Worm (Caenorhabditis elegans) whole organism, late embryonic: Measurements from ENCODE around the gene rocf-1.
A peak's percentile ranks its signal among the peaks of the same experiment; 100 is the strongest.

Source experiments
- C38D4.7 ChIP-seq: fragments of 200-800 bp; sonication (Bioruptor generic); optimal IDR thresholded peaks from 2 replicates; lab custom pipeline; 2018; ENCODE audit warnings: mild to moderate bottlenecking, missing genetic modification characterization, moderate library complexity, missing compliant biosample characterization
- F13H6.1 ChIP-seq: sonication (generic microtip); optimal IDR thresholded peaks from 2 replicates; lab custom pipeline; 2016; ENCODE audit warnings: missing genetic modification characterization, missing compliant biosample characterization
- K02D7.2 ChIP-seq: sonication (generic microtip); optimal IDR thresholded peaks from 2 replicates; lab custom pipeline; 2017; ENCODE audit warnings: mild to moderate bottlenecking, missing genetic modification characterization, missing compliant biosample characterization
- T23F11.4 ChIP-seq: fragments of 200-800 bp; sonication (Bioruptor generic); optimal IDR thresholded peaks from 2 replicates; lab custom pipeline; 2018; ENCODE audit warnings: mild to moderate bottlenecking, missing genetic modification characterization, missing compliant biosample characterization
- Y22D7AL.16 ChIP-seq: sonication (generic microtip); optimal IDR thresholded peaks from 2 replicates; lab custom pipeline; 2016; ENCODE audit warnings: missing genetic modification characterization, missing compliant biosample characterization
- ceh-14 ChIP-seq: sonication (generic microtip); optimal IDR thresholded peaks from 2 replicates; lab custom pipeline; 2016; ENCODE audit warnings: missing genotype, missing genetic modification characterization, missing compliant biosample characterization
- ceh-18 ChIP-seq: sonication (generic microtip); optimal IDR thresholded peaks from 2 replicates; lab custom pipeline; 2016; ENCODE audit warnings: missing genetic modification characterization, missing compliant biosample characterization
- ceh-19 ChIP-seq: fragments of 200-800 bp; sonication (Bioruptor generic); optimal IDR thresholded peaks from 2 replicates; lab custom pipeline; 2018; ENCODE audit warnings: mild to moderate bottlenecking, missing genetic modification characterization, missing compliant biosample characterization
- ceh-22 ChIP-seq: sonication (generic microtip); optimal IDR thresholded peaks from 2 replicates; lab custom pipeline; 2017; ENCODE audit warnings: missing biosample characterization, missing genetic modification characterization
- ceh-31 ChIP-seq: sonication (generic microtip); optimal IDR thresholded peaks from 2 replicates; lab custom pipeline; 2016; ENCODE audit warnings: missing genetic modification characterization, missing compliant biosample characterization
- ceh-34 ChIP-seq: sonication (generic microtip); optimal IDR thresholded peaks from 2 replicates; lab custom pipeline; 2016; ENCODE audit warnings: mild to moderate bottlenecking, missing genetic modification characterization, missing compliant biosample characterization
- ceh-6 ChIP-seq: fragments of 200-800 bp; sonication (Bioruptor generic); optimal IDR thresholded peaks from 2 replicates; lab custom pipeline; 2018; ENCODE audit warnings: mild to moderate bottlenecking, missing genetic modification characterization, missing compliant biosample characterization
- ceh-9 ChIP-seq: sonication (generic microtip); optimal IDR thresholded peaks from 2 replicates; lab custom pipeline; 2016; ENCODE audit warnings: mild to moderate bottlenecking, missing genetic modification characterization, inconsistent platforms, missing compliant biosample characterization
- che-1 ChIP-seq: sonication (generic microtip); optimal IDR thresholded peaks from 2 replicates; lab custom pipeline; 2016; ENCODE audit warnings: mild to moderate bottlenecking, missing genetic modification characterization, missing compliant biosample characterization
- dmd-4 ChIP-seq: sonication (generic microtip); optimal IDR thresholded peaks from 2 replicates; lab custom pipeline; 2016; ENCODE audit warnings: borderline replicate concordance, missing genetic modification characterization, missing compliant biosample characterization
- elt-2 ChIP-seq: sonication (generic microtip); optimal IDR thresholded peaks from 2 replicates; lab custom pipeline; 2016; ENCODE audit warnings: missing genetic modification reagents, missing genetic modification characterization, missing compliant biosample characterization
- eyg-1 ChIP-seq: sonication (generic microtip); optimal IDR thresholded peaks from 2 replicates; lab custom pipeline; 2016; ENCODE audit warnings: missing genotype, missing genetic modification characterization, missing compliant biosample characterization
- fax-1 ChIP-seq: sonication (generic microtip); optimal IDR thresholded peaks from 2 replicates; lab custom pipeline; 2016; ENCODE audit warnings: missing genotype, missing genetic modification characterization, missing compliant biosample characterization
- fkh-6 ChIP-seq: sonication (generic microtip); optimal IDR thresholded peaks from 2 replicates; lab custom pipeline; 2016; ENCODE audit warnings: missing genetic modification characterization, missing compliant biosample characterization
- gmeb-2 ChIP-seq: sonication (generic microtip); optimal IDR thresholded peaks from 2 replicates; lab custom pipeline; 2016; ENCODE audit warnings: missing genetic modification characterization, inconsistent platforms, missing compliant biosample characterization
- hlh-30 ChIP-seq: sonication (generic microtip); optimal IDR thresholded peaks from 2 replicates; lab custom pipeline; 2017; ENCODE audit warnings: antibody characterized with exemption, missing genetic modification characterization, missing compliant biosample characterization; ENCODE audit not compliant: insufficient read depth
- hlh-8 ChIP-seq: sonication (generic microtip); optimal IDR thresholded peaks from 2 replicates; lab custom pipeline; 2016; ENCODE audit warnings: missing genotype, missing genetic modification characterization, missing compliant biosample characterization
- lin-11 ChIP-seq: fragments of 200-800 bp; sonication (Bioruptor generic); optimal IDR thresholded peaks from 2 replicates; lab custom pipeline; 2018; ENCODE audit warnings: mild to moderate bottlenecking, missing genetic modification characterization, missing compliant biosample characterization
- madf-2 ChIP-seq: sonication (generic microtip); optimal IDR thresholded peaks from 2 replicates; lab custom pipeline; 2017; ENCODE audit warnings: missing genetic modification characterization, missing compliant biosample characterization
- nfya-1 ChIP-seq: sonication (generic microtip); optimal IDR thresholded peaks from 2 replicates; lab custom pipeline; 2017; ENCODE audit warnings: missing genetic modification characterization, mild to moderate bottlenecking, missing compliant biosample characterization, antibody characterized with exemption, moderate library complexity
- nhr-11 ChIP-seq: fragments of 150-350 bp; optimal IDR thresholded peaks from 2 replicates; lab custom pipeline; 2014; ENCODE audit warnings: missing biosample characterization, missing genetic modification characterization
- nhr-232 ChIP-seq: sonication (generic microtip); optimal IDR thresholded peaks from 2 replicates; lab custom pipeline; 2016; ENCODE audit warnings: missing genetic modification characterization, missing compliant biosample characterization
- npax-4 ChIP-seq: sonication (generic microtip); optimal IDR thresholded peaks from 2 replicates; lab custom pipeline; 2016; ENCODE audit warnings: missing genetic modification characterization, missing compliant biosample characterization
- odd-2 ChIP-seq: sonication (generic microtip); optimal IDR thresholded peaks from 2 replicates; lab custom pipeline; 2017; ENCODE audit warnings: antibody characterized with exemption, mild to moderate bottlenecking, missing genetic modification characterization, missing compliant biosample characterization
- pax-1 ChIP-seq: fragments of 150-350 bp; optimal IDR thresholded peaks from 2 replicates; lab custom pipeline; 2014; ENCODE audit warnings: missing biosample characterization, missing genetic modification characterization
- pha-2 ChIP-seq: sonication (generic microtip); optimal IDR thresholded peaks from 2 replicates; lab custom pipeline; 2017; ENCODE audit warnings: mild to moderate bottlenecking, missing genetic modification characterization, missing compliant biosample characterization
- pqm-1 ChIP-seq: sonication (generic microtip); optimal IDR thresholded peaks from 2 replicates; lab custom pipeline; 2016; ENCODE audit warnings: missing genetic modification characterization, missing compliant biosample characterization
- ref-2 ChIP-seq: sonication (generic microtip); optimal IDR thresholded peaks from 2 replicates; lab custom pipeline; 2016; ENCODE audit warnings: missing genetic modification characterization, missing compliant biosample characterization
- rnt-1 ChIP-seq: sonication (generic microtip); optimal IDR thresholded peaks from 2 replicates; lab custom pipeline; 2016; ENCODE audit warnings: missing genetic modification characterization, missing compliant biosample characterization
- sdc-2 ChIP-seq: sonication (generic microtip); optimal IDR thresholded peaks from 2 replicates; lab custom pipeline; 2016; ENCODE audit warnings: missing genotype, missing genetic modification characterization, missing compliant biosample characterization
- sox-2 ChIP-seq: fragments of 200-800 bp; sonication (Bioruptor generic); IDR thresholded peaks from 2 replicates; pipeline ENCODE4 v1.3.6; 2022; ENCODE audit warnings: missing genetic modification reagents, missing genetic modification characterization, missing compliant biosample characterization
- sox-4 ChIP-seq: sonication (generic microtip); optimal IDR thresholded peaks from 2 replicates; lab custom pipeline; 2017; ENCODE audit warnings: mild to moderate bottlenecking, missing genetic modification characterization, inconsistent platforms, missing compliant biosample characterization
- syd-9 ChIP-seq: sonication (generic microtip); optimal IDR thresholded peaks from 2 replicates; lab custom pipeline; 2016; ENCODE audit warnings: mild to moderate bottlenecking, missing genetic modification characterization, moderate library complexity, missing compliant biosample characterization
- tbx-2 ChIP-seq: sonication (generic microtip); optimal IDR thresholded peaks from 2 replicates; lab custom pipeline; 2016; ENCODE audit warnings: missing genetic modification characterization, missing compliant biosample characterization
- ttx-3 ChIP-seq: sonication (generic microtip); optimal IDR thresholded peaks from 2 replicates; lab custom pipeline; 2016; ENCODE audit warnings: missing genetic modification reagents, missing genetic modification characterization, missing compliant biosample characterization
- unc-3 ChIP-seq, 2 experiments: fragments of 200-800 bp in 1 of 2; sonication (Bioruptor generic) in 1 of 2; sonication (generic microtip) in 1 of 2; conservative IDR thresholded peaks in 1 of 2; optimal IDR thresholded peaks in 1 of 2; 2 replicates each; pipeline versions ENCODE4 v1.3.6 to Lab custom; 2016 to 2022; ENCODE audit warnings: missing compliant biosample characterization in 2 of 2, missing genetic modification characterization in 2 of 2, missing genetic modification reagents in 1 of 2
- unc-42 ChIP-seq: sonication (generic microtip); optimal IDR thresholded peaks from 2 replicates; lab custom pipeline; 2016; ENCODE audit warnings: missing genotype, missing genetic modification characterization, missing compliant biosample characterization
- unc-55 ChIP-seq: sonication (generic microtip); optimal IDR thresholded peaks from 2 replicates; lab custom pipeline; 2017; ENCODE audit warnings: missing biosample characterization, missing genetic modification reagents, missing genetic modification characterization

rocf-1 gene

ce11 chrV:15464402-15464801 lies at the start of gene rocf-1:
Gene rocf-1, minus strand, starts transcription at chrV:15464502.
- no peak for TF ChIP-seq che-1 (tag; lab: Kevin White, UChicago)
- TF ChIP-seq hlh-30 (tag; lab: Kevin White, UChicago): no peak
- no peak for TF ChIP-seq fkh-6
- no peak for TF ChIP-seq ref-2 (tag; lab: Kevin White, UChicago)
- TF ChIP-seq sdc-2 (tag; lab: Kevin White, UChicago): no peak
- no peak for TF ChIP-seq ceh-22 (tag; lab: Kevin White, UChicago)
- no peak for TF ChIP-seq hlh-8 (tag; lab: Kevin White, UChicago)
- no peak for TF ChIP-seq sox-4 (tag; lab: Kevin White, UChicago)
- TF ChIP-seq C38D4.7 (GFP tag; lab: Kevin White, UChicago): no peak
- no peak for TF ChIP-seq K02D7.2
- no peak for TF ChIP-seq F13H6.1 (tag; lab: Kevin White, UChicago)
- no peak for TF ChIP-seq sox-2 (GFP tag; lab: Robert Waterston, UW)
- TF ChIP-seq fax-1: no peak
- no peak for TF ChIP-seq ttx-3
- no peak for TF ChIP-seq Y22D7AL.16 (tag; lab: Kevin White, UChicago)
- no peak for TF ChIP-seq ceh-6
- TF ChIP-seq unc-55 (GFP tag; lab: Kevin White, UChicago): no peak

ce11 chrV:15512856-15513756 lies 48.8 kb upstream of the rocf-1 start:
- TF ChIP-seq T23F11.4 (GFP tag; lab: Kevin White, UChicago) (no peak), ceh-9 (tag; lab: Kevin White, UChicago) (no peak)

- TF ChIP-seq ceh-9 (tag; lab: Kevin White, UChicago) (no peak), ceh-34 (tag; lab: Kevin White, UChicago) (peak; percentile 37), elt-2 (peak; percentile 0), nfya-1 (tag; lab: Kevin White, UChicago) (peak; percentile 90), Y22D7AL.16 (tag; lab: Kevin White, UChicago) (no peak), F13H6.1 (tag; lab: Kevin White, UChicago) (no peak), ceh-18 (peak; percentile 38), syd-9 (tag; lab: Kevin White, UChicago) (no peak), ceh-14 (no peak), tbx-2 (tag; lab: Kevin White, UChicago) (peak; percentile 40), C38D4.7 (GFP tag; lab: Kevin White, UChicago) (no peak), pax-1 (tag; lab: Kevin White, UChicago) (peak; percentile 14), ceh-31 (tag; lab: Kevin White, UChicago) (peak; percentile 56), unc-42 (tag; lab: Kevin White, UChicago) (peak; percentile 94)
Measured at ce11 chrV:15511613-15512216, 47.4 kb upstream of the rocf-1 start, which contains the start of gene rpl-38. Gene rpl-38, plus strand, starts transcription at chrV:15512166.

ce11 chrV:15505068-15505467 lies 40.8 kb upstream of the rocf-1 start:
- peak; percentile 26 for TF ChIP-seq T23F11.4 (GFP tag; lab: Kevin White, UChicago)
- no peak for TF ChIP-seq odd-2 (tag; lab: Kevin White, UChicago)
- TF ChIP-seq rnt-1 (tag; lab: Kevin White, UChicago): no peak
- TF ChIP-seq madf-2 (tag; lab: Kevin White, UChicago): no peak
- TF ChIP-seq ceh-22 (tag; lab: Kevin White, UChicago): no peak
- TF ChIP-seq nhr-232 (tag; lab: Kevin White, UChicago): peak; percentile 42
- TF ChIP-seq eyg-1 (tag; lab: Kevin White, UChicago): no peak
- no peak for TF ChIP-seq elt-2
- TF ChIP-seq ceh-19 (GFP tag; lab: Kevin White, UChicago): peak; percentile 51
- no peak for TF ChIP-seq lin-11 (tag; lab: Kevin White, UChicago)
- no peak for TF ChIP-seq nhr-11 (tag; lab: Kevin White, UChicago)
- TF ChIP-seq pha-2 (tag; lab: Kevin White, UChicago): no peak
- no peak for TF ChIP-seq K02D7.2
- no peak for TF ChIP-seq fax-1
- no peak for TF ChIP-seq hlh-30 (tag; lab: Kevin White, UChicago)
- TF ChIP-seq gmeb-2 (tag; lab: Kevin White, UChicago): peak; percentile 41
- TF ChIP-seq Y22D7AL.16 (tag; lab: Kevin White, UChicago): no peak
- TF ChIP-seq unc-3 (GFP tag; conservative IDR thresholded peaks at IDR 0.05; lab: Robert Waterston, UW): no peak
- no peak for TF ChIP-seq unc-3 (tag; optimal IDR thresholded peaks at IDR 0.05; lab: Kevin White, UChicago)
- TF ChIP-seq dmd-4: no peak
- peak; percentile 65 for TF ChIP-seq sox-4 (tag; lab: Kevin White, UChicago)
- no peak for TF ChIP-seq pqm-1 (tag; lab: Kevin White, UChicago)
- no peak for TF ChIP-seq npax-4 (tag; lab: Kevin White, UChicago)
